Fruit fly (Drosophila melanogaster) whole organism, wandering third instar larva: ENCODE results near the gene Miox.

ENCODE experiments used
- CG32264 ChIP-seq: fragments of 200-800 bp; sonication (Bioruptor generic); optimal IDR thresholded peaks from 2 replicates; lab custom pipeline; 2016; ENCODE audit warnings: missing biosample characterization, missing genetic modification characterization
- CG9705 ChIP-seq: fragments of 200-800 bp; sonication (Bioruptor generic); optimal IDR thresholded peaks from 2 replicates; lab custom pipeline; 2018; ENCODE audit warnings: missing biosample characterization, mild to moderate bottlenecking, missing genetic modification characterization
- CrebA ChIP-seq: fragments of 200-800 bp; sonication (Bioruptor generic); optimal IDR thresholded peaks from 2 replicates; lab custom pipeline; 2016; ENCODE audit warnings: missing biosample characterization, mild to moderate bottlenecking, missing genetic modification characterization, borderline replicate concordance
- Dfd ChIP-seq: fragments of >200 bp; optimal IDR thresholded peaks from 2 replicates; lab custom pipeline; 2017; ENCODE audit warnings: missing biosample characterization, missing genetic modification characterization
- Dif ChIP-seq: fragments of 200-275, 200-300 bp; sonication (Bioruptor generic); optimal IDR thresholded peaks from 2 replicates; lab custom pipeline; 2018; ENCODE audit warnings: missing biosample characterization, missing genetic modification characterization; ENCODE audit not compliant: partially characterized antibody
- HLH106 ChIP-seq: fragments of 200-800 bp; optimal IDR thresholded peaks from 3 replicates; lab custom pipeline; 2019; ENCODE audit warnings: missing biosample characterization, mild to moderate bottlenecking, missing genetic modification characterization, moderate library complexity
- Hnf4 ChIP-seq: fragments of 200-800 bp; sonication (Bioruptor generic); optimal IDR thresholded peaks from 2 replicates; lab custom pipeline; 2016; ENCODE audit warnings: missing biosample characterization, mild to moderate bottlenecking, missing genetic modification characterization
- Hr78 ChIP-seq: fragments of >200 bp; optimal IDR thresholded peaks from 2 replicates; lab custom pipeline; 2017; ENCODE audit warnings: missing biosample characterization, missing genetic modification characterization
- Hr83 ChIP-seq: fragments of 200-300 bp; sonication (Bioruptor generic); optimal IDR thresholded peaks from 2 replicates; lab custom pipeline; 2016; ENCODE audit warnings: missing biosample characterization, mild to moderate bottlenecking, missing genetic modification characterization, moderate library complexity; ENCODE audit not compliant: poor library complexity, severe bottlenecking
- Jra ChIP-seq: sonication (Bioruptor generic); optimal IDR thresholded peaks from 2 replicates; lab custom pipeline; 2016; ENCODE audit warnings: missing biosample characterization, missing genetic modification characterization
- Mio ChIP-seq: sonication (Bioruptor generic); optimal IDR thresholded peaks from 2 replicates; lab custom pipeline; 2016; ENCODE audit warnings: missing biosample characterization, missing genetic modification characterization
- Myc ChIP-seq: fragments of >200 bp; optimal IDR thresholded peaks from 2 replicates; lab custom pipeline; 2017
- N ChIP-seq: fragments of >200 bp; optimal IDR thresholded peaks from 2 replicates; lab custom pipeline; 2018; ENCODE audit warnings: missing biosample characterization, missing external identifiers, missing genetic modification characterization
- OdsH ChIP-seq: fragments of 200-800 bp; sonication (Bioruptor generic); optimal IDR thresholded peaks from 2 replicates; lab custom pipeline; 2016; ENCODE audit warnings: missing biosample characterization, mild to moderate bottlenecking, missing genetic modification characterization
- Rel ChIP-seq, 2 experiments: fragments of 200-800 bp; sonication (Bioruptor generic) in 1 of 2; optimal IDR thresholded peaks; 2 replicates in 1 of 2; 3 replicates in 1 of 2; lab custom pipeline; 2016 to 2019; ENCODE audit warnings: mild to moderate bottlenecking in 2 of 2, missing biosample characterization in 2 of 2, missing genetic modification characterization in 2 of 2, moderate library complexity in 1 of 2
- Sp1 ChIP-seq: fragments of 200-800 bp; sonication (Bioruptor generic); optimal IDR thresholded peaks from 3 replicates; lab custom pipeline; 2019; ENCODE audit warnings: missing biosample characterization, mild to moderate bottlenecking, missing genetic modification characterization, moderate library complexity
- Vsx2 ChIP-seq: fragments of 200-300, 225-300 bp; sonication (Bioruptor generic); optimal IDR thresholded peaks from 2 replicates; lab custom pipeline; 2018; ENCODE audit warnings: missing biosample characterization, missing genetic modification characterization; ENCODE audit not compliant: partially characterized antibody
- br ChIP-seq: fragments of 200-800 bp; sonication (Bioruptor generic); optimal IDR thresholded peaks from 2 replicates; lab custom pipeline; 2016; ENCODE audit warnings: missing biosample characterization, missing genetic modification characterization
- brk ChIP-seq: fragments of 200-800 bp; sonication (Bioruptor generic); optimal IDR thresholded peaks from 2 replicates; lab custom pipeline; 2016; ENCODE audit warnings: missing biosample characterization, mild to moderate bottlenecking, missing genetic modification characterization
- dl ChIP-seq, 2 experiments: fragments of 175-275, 200-275 bp in 1 of 2; fragments of 200-275 bp in 1 of 2; sonication (Bioruptor generic); optimal IDR thresholded peaks; lab custom pipeline; 2018; ENCODE audit warnings: mild to moderate bottlenecking in 2 of 2, missing biosample characterization in 2 of 2, missing genetic modification characterization in 2 of 2, moderate library complexity in 2 of 2; ENCODE audit not compliant: partially characterized antibody in 2 of 2, insufficient read depth in 1 of 2
- dmrt93B ChIP-seq: fragments of 200-800 bp; sonication (Bioruptor generic); optimal IDR thresholded peaks from 2 replicates; lab custom pipeline; 2018; ENCODE audit warnings: missing biosample characterization, mild to moderate bottlenecking, missing genetic modification characterization
- ey ChIP-seq: fragments of 200-800 bp; sonication (Bioruptor generic); optimal IDR thresholded peaks from 2 replicates; lab custom pipeline; 2016; ENCODE audit warnings: missing biosample characterization, missing genetic modification characterization
- fru ChIP-seq: fragments of 200-800 bp; sonication (Bioruptor generic); optimal IDR thresholded peaks from 3 replicates; lab custom pipeline; 2016; ENCODE audit warnings: missing biosample characterization, mild to moderate bottlenecking, missing genetic modification characterization
- pan ChIP-seq: fragments of >200 bp; optimal IDR thresholded peaks from 2 replicates; lab custom pipeline; 2017
- psq ChIP-seq: fragments of 200-800 bp; sonication (Bioruptor generic); optimal IDR thresholded peaks from 3 replicates; lab custom pipeline; 2017; ENCODE audit warnings: missing biosample characterization, mild to moderate bottlenecking, missing genetic modification characterization, moderate library complexity
- sv ChIP-seq: fragments of 200-800 bp; sonication (Bioruptor generic); optimal IDR thresholded peaks from 3 replicates; lab custom pipeline; 2016; ENCODE audit warnings: missing biosample characterization, missing genetic modification characterization
- tai ChIP-seq: sonication (Bioruptor generic); optimal IDR thresholded peaks from 2 replicates; lab custom pipeline; 2016; ENCODE audit warnings: missing biosample characterization, missing genetic modification characterization
- woc ChIP-seq: sonication (Bioruptor generic); optimal IDR thresholded peaks from 2 replicates; lab custom pipeline; 2016; ENCODE audit warnings: missing biosample characterization, mild to moderate bottlenecking, missing genetic modification characterization

Gene Miox

dm6 chr3L:12145709-12146694 is 38.8 kb upstream of the Miox start, which contains the start of the genes eIF3l and Nrx-IV:
Gene eIF3l, minus strand, starts transcription at chr3L:12146097.
Gene Nrx-IV, plus strand, starts transcription at chr3L:12146519.
- TF ChIP-seq Hnf4 (GFP tag; lab: Kevin White, UChicago), result no peak
- no peak for TF ChIP-seq Rel (GFP tag; optimal IDR thresholded peaks at IDR 0.05; lab: Kevin White, UChicago)
- peak; percentile 73 for TF ChIP-seq Rel (tag; optimal IDR thresholded peaks at IDR 0.05; lab: Kevin White, UChicago)
- TF ChIP-seq CG9705 (GFP tag; lab: Kevin White, UChicago), result no peak
- TF ChIP-seq dl (GFP tag; optimal IDR thresholded peaks at IDR 0.05; lab: Kevin White, UChicago; ENCODE audit: insufficient read depth in 1 of 2, partially characterized antibody in 2 of 2), result no peak
- TF ChIP-seq woc, result peak; percentile 62

dm6 chr3L:12146970-12147369 is 37.8 kb upstream of the Miox start:
- no peak for TF ChIP-seq br
- peak; percentile 80 for TF ChIP-seq psq (GFP tag; lab: Kevin White, UChicago)

dm6 chr3L:12149024-12149423 is 35.8 kb upstream of the Miox start, which contains the start of gene CG32099:
Gene CG32099, plus strand, starts transcription at chr3L:12149273.
- TF ChIP-seq Rel (GFP tag; optimal IDR thresholded peaks at IDR 0.05; lab: Kevin White, UChicago), result no peak
- peak; percentile 82 for TF ChIP-seq Rel (tag; optimal IDR thresholded peaks at IDR 0.05; lab: Kevin White, UChicago)
- TF ChIP-seq Mio (GFP tag; lab: Kevin White, UChicago), result no peak

dm6 chr3L:12162156-12162682 is 22.6 kb upstream of the Miox start:
- no peak for TF ChIP-seq Vsx2
- TF ChIP-seq dmrt93B, result no peak
- TF ChIP-seq sv (GFP tag; lab: Kevin White, UChicago), result no peak
- no peak for TF ChIP-seq br
- TF ChIP-seq Jra (GFP tag; lab: Kevin White, UChicago), result no peak
- TF ChIP-seq psq (GFP tag; lab: Kevin White, UChicago), result no peak
- TF ChIP-seq HLH106 (tag; lab: Kevin White, UChicago), result no peak
- TF ChIP-seq Myc (lab: Kevin White, UChicago), result no peak
- TF ChIP-seq Dif (GFP tag; lab: Kevin White, UChicago), result no peak
- TF ChIP-seq tai (GFP tag; lab: Kevin White, UChicago), result no peak
- no peak for TF ChIP-seq N (GFP tag; lab: Kevin White, UChicago)
- no peak for TF ChIP-seq Sp1
- no peak for TF ChIP-seq Hr83
- TF ChIP-seq Hr78 (GFP tag; lab: Kevin White, UChicago), result no peak
- TF ChIP-seq OdsH (GFP tag; lab: Kevin White, UChicago), result no peak
- TF ChIP-seq fru (GFP tag; lab: Kevin White, UChicago), result no peak
- TF ChIP-seq CG9705 (GFP tag; lab: Kevin White, UChicago), result no peak
- TF ChIP-seq pan, result no peak

dm6 chr3L:12163082-12163481 is 21.7 kb upstream of the Miox start:
- TF ChIP-seq Hr78 (GFP tag; lab: Kevin White, UChicago) (no peak), dl (GFP tag; optimal IDR thresholded peaks at IDR 0.05; lab: Kevin White, UChicago; ENCODE audit: insufficient read depth in 1 of 2, partially characterized antibody in 2 of 2) (no peak), CrebA (GFP tag; lab: Kevin White, UChicago) (no peak), CG32264 (no peak), brk (GFP tag; lab: Kevin White, UChicago) (no peak), ey (GFP tag; lab: Kevin White, UChicago) (no peak), sv (GFP tag; lab: Kevin White, UChicago) (no peak), Dfd (GFP tag; lab: Kevin White, UChicago) (no peak), Mio (GFP tag; lab: Kevin White, UChicago) (no peak), Vsx2 (no peak), Rel (GFP tag; optimal IDR thresholded peaks at IDR 0.05; lab: Kevin White, UChicago) (no peak), Rel (tag; optimal IDR thresholded peaks at IDR 0.05; lab: Kevin White, UChicago) (no peak), fru (GFP tag; lab: Kevin White, UChicago) (no peak)
